Worm (Caenorhabditis elegans): ENCODE results near the gene F49F1.10.
"Not testable (repeated sequence)": the region's sequence is repeated elsewhere in the genome, so short reads cannot be mapped to it uniquely, and the experiment has no call there.

Gene F49F1.10

ce11 chrIV:4139022-4139421, at the start of gene F49F1.10:
Gene F49F1.10, minus strand, starts transcription at chrIV:4139122.
- TF ChIP-seq irx-1 (tag; optimal IDR thresholded peaks at IDR 0.05) (no peak), nhr-76 (tag; optimal IDR thresholded peaks at IDR 0.05) (no peak), swsn-7 (tag; optimal IDR thresholded peaks at IDR 0.05) (no peak), unc-62 (GFP tag; optimal IDR thresholded peaks at IDR 0.05) (no peak), ceh-8 (GFP tag; optimal IDR thresholded peaks at IDR 0.05) (no peak), tlp-1 (tag; optimal IDR thresholded peaks at IDR 0.05) (no peak), hpl-2 (GFP tag; optimal IDR thresholded peaks at IDR 0.05) (no peak)

- not testable (repeated sequence) for TF ChIP-seq lin-39, egl-13, unc-86 (tag; optimal IDR thresholded peaks at IDR 0.05)
Measured at ce11 chrIV:4186099-4186498, 47.2 kb upstream of the F49F1.10 start, which contains the start of gene K08D10.11. Gene K08D10.11, minus strand, starts transcription at chrIV:4186199.

- TF ChIP-seq swsn-7 (tag; optimal IDR thresholded peaks at IDR 0.05), result peak; percentile 40
- peak; percentile 87 for TF ChIP-seq unc-98 (GFP tag; IDR thresholded peaks at IDR 0.05)
- peak; percentile 74 for TF ChIP-seq nhr-47 (tag; optimal IDR thresholded peaks at IDR 0.05)
- TF ChIP-seq nhr-71 (tag; optimal IDR thresholded peaks at IDR 0.05), result peak; percentile 74
- peak; percentile 46 for TF ChIP-seq F16B12.6 (tag; optimal IDR thresholded peaks at IDR 0.05)
- peak; percentile 16 for TF ChIP-seq fkh-8 (tag; optimal IDR thresholded peaks at IDR 0.05)
- TF ChIP-seq lsy-2 (tag; optimal IDR thresholded peaks at IDR 0.05), result peak; percentile 64 to 76
- TF ChIP-seq lin-35 (GFP tag; optimal IDR thresholded peaks at IDR 0.05), result peak; percentile 58 to 71
- TF ChIP-seq mab-9 (GFP tag; IDR thresholded peaks at IDR 0.05), result peak; percentile 92
- TF ChIP-seq efl-1 (optimal IDR thresholded peaks at IDR 0.05), result peak; percentile 47 to 71
- peak; percentile 74 to 97 for TF ChIP-seq efl-1 (GFP tag; optimal IDR thresholded peaks at IDR 0.05 in 1 of 2)
- peak; percentile 62 for TF ChIP-seq rnt-1 (tag; optimal IDR thresholded peaks at IDR 0.05)
- TF ChIP-seq isw-1 (GFP tag; IDR thresholded peaks at IDR 0.05), result peak; percentile 98
- peak; percentile 44 for TF ChIP-seq tbx-2 (tag; optimal IDR thresholded peaks at IDR 0.05)
- TF ChIP-seq grh-1 (GFP tag; IDR thresholded peaks at IDR 0.05), result peak; percentile 99
- peak; percentile 27 for TF ChIP-seq lin-15B (tag; optimal IDR thresholded peaks at IDR 0.05)
- TF ChIP-seq nhr-19 (GFP tag; conservative IDR thresholded peaks at IDR 0.05), result peak; percentile 98
- peak; percentile 47 for TF ChIP-seq snu-23 (GFP tag; optimal IDR thresholded peaks at IDR 0.05)
- TF ChIP-seq lin-14 (GFP tag; optimal IDR thresholded peaks at IDR 0.05), result peak; percentile 45
- TF ChIP-seq nhr-90 (tag; optimal IDR thresholded peaks at IDR 0.05; ENCODE audit: poor library complexity), result peak; percentile 45
- TF ChIP-seq dpl-1 (GFP tag; optimal IDR thresholded peaks at IDR 0.05), result peak; percentile 43 to 71 (median 64)
- TF ChIP-seq xbp-1 (tag; optimal IDR thresholded peaks at IDR 0.05), result peak; percentile 42
- peak; percentile 22 for TF ChIP-seq dsc-1 (tag; optimal IDR thresholded peaks at IDR 0.05)
- peak; percentile 66 for TF ChIP-seq nhr-85 (tag)
- peak; percentile 22 for TF ChIP-seq unc-86 (tag; optimal IDR thresholded peaks at IDR 0.05)
- peak; percentile 31 for TF ChIP-seq egl-13 (tag; optimal IDR thresholded peaks at IDR 0.05)
- TF ChIP-seq nhr-20 (tag; optimal IDR thresholded peaks at IDR 0.05), result peak; percentile 40
- peak; percentile 97 for TF ChIP-seq ceh-88 (GFP tag; IDR thresholded peaks at IDR 0.05)
Measured at ce11 chrIV:4184767-4185166, 45.8 kb upstream of the F49F1.10 start.

- TF ChIP-seq lsy-2 (tag; optimal IDR thresholded peaks at IDR 0.05) (peak in 1 of 2 experiments; percentile 36), efl-1 (optimal IDR thresholded peaks at IDR 0.05) (peak in 1 of 2 experiments; percentile 15), efl-1 (GFP tag; optimal IDR thresholded peaks at IDR 0.05 in 1 of 2) (peak in 1 of 2 experiments; percentile 63), vab-15 (tag; optimal IDR thresholded peaks at IDR 0.05) (peak; percentile 35)
Measured at ce11 chrIV:4180032-4180431, 41.1 kb upstream of the F49F1.10 start.
